Worm (Caenorhabditis elegans) whole organism, dauer: ENCODE results near the gene prde-1.

Experiments used
- unc-62 ChIP-seq: sonication (generic microtip); optimal IDR thresholded peaks from 2 replicates; lab custom pipeline; 2017; ENCODE audit warnings: missing biosample characterization, missing genetic modification reagents, missing genetic modification characterization

Gene prde-1

ce11 chrV:15537923-15538322 is at the start of gene prde-1:
Gene prde-1, plus strand, starts transcription at chrV:15538244.
- no peak for TF ChIP-seq unc-62 (GFP tag; lab: Kevin White, UChicago)

ce11 chrV:15492518-15492917 is 45.5 kb upstream of the prde-1 start, which contains the start of gene str-264:
Gene str-264, minus strand, starts transcription at chrV:15492618.
- TF ChIP-seq unc-62 (GFP tag; lab: Kevin White, UChicago): no peak

ce11 chrV:15493680-15494079 is 44.4 kb upstream of the prde-1 start, which contains the start of gene srh-218:
Gene srh-218, plus strand, starts transcription at chrV:15493980.
- TF ChIP-seq unc-62 (GFP tag; lab: Kevin White, UChicago): no peak

- TF ChIP-seq unc-62 (GFP tag; lab: Kevin White, UChicago): no peak
Measured at ce11 chrV:15495169-15495568, 42.9 kb upstream of the prde-1 start, which contains the start of gene srh-219. Gene srh-219, plus strand, starts transcription at chrV:15495469.

DNA sequence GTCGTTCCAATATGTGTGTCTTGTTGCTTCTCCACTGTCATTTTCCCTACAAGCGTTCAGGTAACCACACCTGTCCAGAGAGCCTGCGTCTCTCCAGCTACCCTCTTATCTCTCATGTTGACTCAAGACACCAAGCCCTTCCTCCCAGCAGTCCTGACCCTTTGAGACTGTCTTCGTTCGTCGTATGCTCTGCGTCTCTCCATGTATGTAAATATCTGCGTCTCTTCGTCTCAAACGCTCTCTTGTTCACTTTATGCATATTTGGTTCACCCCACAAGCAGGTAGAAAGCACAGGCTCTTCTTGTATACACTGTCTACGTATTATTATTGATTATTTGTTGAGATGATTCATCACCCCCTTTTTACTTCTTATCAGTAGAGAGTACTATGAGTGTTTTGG is 40.3 kb upstream of the prde-1 start:
- TF ChIP-seq unc-62 (GFP tag; lab: Kevin White, UChicago): no peak

- TF ChIP-seq unc-62 (GFP tag; lab: Kevin White, UChicago): no peak
Measured at ce11 chrV:15498434-15498833, 39.6 kb upstream of the prde-1 start, which contains the start of gene C06B8.7. Gene C06B8.7, plus strand, starts transcription at chrV:15498734.

DNA sequence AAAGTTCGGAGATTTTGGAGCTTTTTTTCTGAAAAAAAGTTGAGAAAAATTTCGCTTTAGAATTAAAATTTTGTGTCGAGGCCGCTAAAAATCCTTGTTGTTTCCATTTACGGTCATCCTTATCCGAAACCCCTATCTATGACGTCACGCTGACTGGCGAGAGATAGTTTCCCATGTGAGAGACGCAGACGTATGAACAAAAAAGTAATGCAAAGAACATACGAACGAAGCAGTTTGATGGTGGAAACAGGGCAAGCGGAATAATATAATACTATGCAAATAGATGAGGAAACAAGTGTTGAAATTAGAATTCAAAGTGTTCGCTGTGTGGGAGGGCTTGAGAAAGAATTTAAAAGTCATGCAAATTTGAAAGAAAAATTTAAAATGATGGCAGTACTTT is 38.9 kb upstream of the prde-1 start:
- no peak for TF ChIP-seq unc-62 (GFP tag; lab: Kevin White, UChicago)

- no peak for TF ChIP-seq unc-62 (GFP tag; lab: Kevin White, UChicago)
Measured at ce11 chrV:15503603-15504002, 34.4 kb upstream of the prde-1 start.

DNA sequence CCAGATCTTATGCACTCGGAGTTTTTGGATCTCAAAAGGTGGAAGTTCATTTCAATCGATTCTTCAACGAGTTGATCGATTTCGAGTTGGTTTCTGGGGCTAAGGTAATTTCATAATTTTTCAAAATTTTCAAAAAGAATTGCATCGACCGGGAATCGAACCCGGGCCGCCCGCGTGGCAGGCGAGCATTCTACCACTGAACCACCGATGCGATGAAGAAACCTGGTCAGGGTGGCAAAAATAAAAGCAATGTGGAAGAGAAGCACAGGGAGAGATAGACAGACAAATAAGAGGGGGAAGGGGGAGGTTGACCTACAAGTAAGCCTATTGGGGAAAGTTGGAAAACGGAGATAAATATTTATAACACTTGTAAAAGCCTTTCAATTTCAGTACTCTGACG is 33.0 kb upstream of the prde-1 start:
- no peak for TF ChIP-seq unc-62 (GFP tag; lab: Kevin White, UChicago)

DNA sequence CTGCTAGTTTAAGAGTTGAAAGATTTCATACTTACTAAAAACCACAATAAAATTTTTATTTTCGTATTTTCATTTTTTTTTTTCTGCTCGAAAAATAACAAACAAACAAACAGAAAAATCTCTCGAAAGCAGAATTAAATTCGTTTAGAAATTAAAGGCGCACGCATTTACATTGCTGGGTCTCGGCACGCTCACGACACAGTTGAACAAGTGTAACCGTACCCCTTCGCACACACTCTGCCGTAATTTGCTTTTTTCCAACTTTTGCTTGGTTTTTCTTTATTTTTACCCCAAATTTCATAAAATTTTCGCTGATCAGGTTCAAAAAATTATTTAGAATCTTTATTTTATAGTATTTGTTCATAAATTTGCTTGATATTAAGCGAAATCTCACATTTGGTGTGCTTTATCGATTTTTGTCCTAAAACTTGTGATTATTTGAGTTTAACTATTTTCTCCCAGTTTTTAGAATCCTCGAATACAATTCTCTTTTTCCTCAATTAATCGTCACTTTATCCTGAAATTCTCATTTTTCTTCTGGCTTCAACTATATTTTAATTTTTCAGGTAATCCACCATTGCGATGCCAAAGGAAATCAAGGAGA is 26.3 kb upstream of the prde-1 start, which contains the start of gene rpl-38:
TSS of gene rpl-38 (plus strand) at position 554 of the 604 bp plus-strand sequence.
- TF ChIP-seq unc-62 (GFP tag; lab: Kevin White, UChicago): no peak

DNA sequence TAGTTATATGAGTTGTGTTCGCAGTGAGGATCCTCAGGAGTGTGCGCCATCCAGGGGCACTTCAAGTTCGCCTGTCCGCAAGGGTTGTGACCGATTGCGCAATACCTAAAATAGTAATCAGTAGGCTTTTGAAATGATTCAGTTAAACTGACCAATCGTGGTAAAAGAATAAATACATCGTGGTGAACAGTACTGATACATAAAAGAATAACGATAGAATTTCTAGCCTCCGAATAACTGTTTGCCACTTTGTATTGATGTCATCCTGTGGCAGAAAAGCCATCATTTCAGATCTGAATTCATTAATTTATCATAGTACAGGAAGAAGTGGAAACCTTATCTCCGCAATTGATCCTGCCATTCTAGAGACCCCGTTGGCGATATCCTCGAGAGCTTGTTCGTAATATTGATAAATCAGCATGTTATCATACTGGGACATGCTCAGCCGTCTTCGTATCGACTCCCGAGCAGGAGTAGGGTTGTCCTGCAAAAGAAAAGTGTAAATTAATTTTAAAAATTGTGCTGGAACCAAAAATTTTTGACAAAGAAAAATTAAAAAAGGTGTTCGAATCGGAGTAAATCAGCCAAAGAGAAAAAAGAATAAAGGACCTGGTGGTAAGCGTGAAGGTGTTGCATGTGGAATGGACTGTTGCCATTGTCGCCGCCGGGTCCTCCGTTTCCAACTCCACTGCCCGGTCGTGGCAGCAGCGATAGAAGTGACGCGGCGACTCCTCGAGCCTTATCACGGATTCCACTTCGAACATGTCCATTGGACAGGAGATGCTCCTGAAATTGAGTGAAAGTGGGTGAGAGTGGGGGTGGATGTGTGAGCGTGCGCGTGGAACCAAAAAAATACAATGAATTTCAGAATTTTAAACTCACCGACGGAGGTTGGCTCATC is 24.9 kb upstream of the prde-1 start:
- no peak for TF ChIP-seq unc-62 (GFP tag; lab: Kevin White, UChicago)

ce11 chrV:15515365-15515764 is 22.7 kb upstream of the prde-1 start:
- no peak for TF ChIP-seq unc-62 (GFP tag; lab: Kevin White, UChicago)

DNA sequence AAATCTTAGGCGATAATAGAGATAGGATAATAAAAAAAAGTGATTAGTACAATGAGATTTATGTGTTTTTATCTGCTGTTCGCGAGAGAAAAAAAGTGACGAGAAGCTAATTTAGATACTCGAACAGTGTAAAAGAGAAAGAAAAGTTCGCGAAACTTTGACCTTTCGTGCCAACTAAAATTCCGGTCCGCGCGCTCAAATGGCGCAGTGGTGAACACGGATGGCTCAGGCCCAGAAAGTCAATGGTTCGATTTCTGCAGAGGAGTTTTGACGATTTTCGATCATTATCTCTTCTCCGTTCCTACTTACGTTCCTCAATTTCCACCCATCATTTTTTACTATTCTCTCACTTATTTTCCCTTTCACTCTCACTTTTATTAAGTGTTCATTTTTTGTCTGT is 21.6 kb upstream of the prde-1 start:
- no peak for TF ChIP-seq unc-62 (GFP tag; lab: Kevin White, UChicago)

DNA sequence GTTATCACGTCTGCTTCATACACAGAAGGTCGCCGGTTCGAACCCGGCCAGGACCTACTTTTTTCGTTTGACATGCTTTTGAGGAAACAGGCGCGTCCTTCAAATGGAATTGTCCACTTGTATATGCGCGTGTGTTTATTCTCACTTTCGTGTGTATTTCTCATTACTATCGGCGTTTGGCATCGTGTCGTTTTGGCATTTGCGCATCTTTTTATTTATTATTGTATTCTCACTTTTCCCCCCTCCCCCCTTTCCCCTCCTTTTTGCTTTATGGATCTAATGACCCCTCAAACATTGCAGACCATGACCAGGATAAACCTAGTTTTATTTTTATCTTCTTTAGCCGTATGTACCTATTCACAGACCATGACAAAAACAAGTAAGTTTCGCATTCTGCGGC is 20.6 kb upstream of the prde-1 start, which contains the start of gene F21A3.3:
TSS of gene F21A3.3 (plus strand) at position 301 of the 400 bp plus-strand sequence.
- no peak for TF ChIP-seq unc-62 (GFP tag; lab: Kevin White, UChicago)

DNA sequence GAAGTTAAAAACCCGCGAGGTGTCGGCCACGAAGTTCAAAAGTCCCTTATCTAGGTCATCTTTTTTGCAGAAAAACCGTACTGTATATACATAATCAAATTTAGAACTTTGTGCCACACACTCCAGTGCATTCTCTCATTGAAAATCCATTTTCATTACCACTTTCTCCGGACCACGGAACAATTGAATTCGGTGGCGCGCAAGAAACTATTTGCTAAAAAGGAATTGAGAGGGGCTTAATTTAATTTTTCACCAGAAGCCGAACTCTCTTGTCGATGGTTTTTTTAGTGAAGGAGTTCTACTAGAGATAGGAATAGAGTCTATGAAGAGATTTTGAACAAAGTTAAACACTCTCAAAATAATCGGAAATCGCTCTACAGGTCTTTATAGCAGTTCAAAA is 18.2 kb upstream of the prde-1 start:
- no peak for TF ChIP-seq unc-62 (GFP tag; lab: Kevin White, UChicago)

ce11 chrV:15520398-15520797 is 17.6 kb upstream of the prde-1 start:
- TF ChIP-seq unc-62 (GFP tag; lab: Kevin White, UChicago): no peak
